Worm (Caenorhabditis elegans): ENCODE measurements around the gene fcho-1.

- TF ChIP-seq nhr-12 (tag; optimal IDR thresholded peaks at IDR 0.05) (no peak), mep-1 (tag; optimal IDR thresholded peaks at IDR 0.05) (no peak), blmp-1 (tag; optimal IDR thresholded peaks at IDR 0.05) (no peak), ztf-11 (tag; optimal IDR thresholded peaks at IDR 0.05) (no peak), unc-62 (GFP tag; optimal IDR thresholded peaks at IDR 0.05) (no peak), lsy-2 (tag; optimal IDR thresholded peaks at IDR 0.05) (no peak), pha-4 (tag; optimal IDR thresholded peaks at IDR 0.05) (no peak), nhr-2 (tag; optimal IDR thresholded peaks at IDR 0.05) (no peak), nhr-76 (tag; optimal IDR thresholded peaks at IDR 0.05) (no peak), M03D4.4 (tag; optimal IDR thresholded peaks at IDR 0.05) (no peak)
Observed at ce11 chrII:1276778-1277177, 33.5 kb upstream of the fcho-1 start, which contains the start of gene Y57G7A.11.
